Fruit fly (Drosophila melanogaster) whole organism, wandering third instar larva: ENCODE data around the gene CG7300.

ENCODE experiments used
- Abd-B ChIP-seq: fragments of >200 bp; optimal IDR thresholded peaks from 2 replicates; lab custom pipeline; 2017; ENCODE audit warnings: missing biosample characterization, missing genetic modification characterization
- CG32264 ChIP-seq: fragments of 200-800 bp; sonication (Bioruptor generic); optimal IDR thresholded peaks from 2 replicates; lab custom pipeline; 2016; ENCODE audit warnings: missing biosample characterization, missing genetic modification characterization
- CG9705 ChIP-seq: fragments of 200-800 bp; sonication (Bioruptor generic); optimal IDR thresholded peaks from 2 replicates; lab custom pipeline; 2018; ENCODE audit warnings: missing biosample characterization, mild to moderate bottlenecking, missing genetic modification characterization
- Dfd ChIP-seq: fragments of >200 bp; optimal IDR thresholded peaks from 2 replicates; lab custom pipeline; 2017; ENCODE audit warnings: missing biosample characterization, missing genetic modification characterization
- Dif ChIP-seq: fragments of 200-275, 200-300 bp; sonication (Bioruptor generic); optimal IDR thresholded peaks from 2 replicates; lab custom pipeline; 2018; ENCODE audit warnings: missing biosample characterization, missing genetic modification characterization; ENCODE audit not compliant: partially characterized antibody
- GATAd ChIP-seq: sonication (Bioruptor generic); optimal IDR thresholded peaks from 2 replicates; lab custom pipeline; 2016; ENCODE audit warnings: missing biosample characterization, missing genetic modification characterization
- HLH106 ChIP-seq: fragments of 200-800 bp; optimal IDR thresholded peaks from 3 replicates; lab custom pipeline; 2019; ENCODE audit warnings: missing biosample characterization, mild to moderate bottlenecking, missing genetic modification characterization, moderate library complexity
- Hr83 ChIP-seq: fragments of 200-300 bp; sonication (Bioruptor generic); optimal IDR thresholded peaks from 2 replicates; lab custom pipeline; 2016; ENCODE audit warnings: missing biosample characterization, mild to moderate bottlenecking, missing genetic modification characterization, moderate library complexity; ENCODE audit not compliant: poor library complexity, severe bottlenecking
- Myc ChIP-seq: fragments of >200 bp; optimal IDR thresholded peaks from 2 replicates; lab custom pipeline; 2017
- N ChIP-seq: fragments of >200 bp; optimal IDR thresholded peaks from 2 replicates; lab custom pipeline; 2018; ENCODE audit warnings: missing biosample characterization, missing external identifiers, missing genetic modification characterization
- OdsH ChIP-seq: fragments of 200-800 bp; sonication (Bioruptor generic); optimal IDR thresholded peaks from 2 replicates; lab custom pipeline; 2016; ENCODE audit warnings: missing biosample characterization, mild to moderate bottlenecking, missing genetic modification characterization
- Rel ChIP-seq, 2 experiments: fragments of 200-800 bp; sonication (Bioruptor generic) in 1 of 2; optimal IDR thresholded peaks; 2 replicates in 1 of 2; 3 replicates in 1 of 2; lab custom pipeline; 2016 to 2019; ENCODE audit warnings: mild to moderate bottlenecking in 2 of 2, missing biosample characterization in 2 of 2, missing genetic modification characterization in 2 of 2, moderate library complexity in 1 of 2
- Vsx2 ChIP-seq: fragments of 200-300, 225-300 bp; sonication (Bioruptor generic); optimal IDR thresholded peaks from 2 replicates; lab custom pipeline; 2018; ENCODE audit warnings: missing biosample characterization, missing genetic modification characterization; ENCODE audit not compliant: partially characterized antibody
- br ChIP-seq: fragments of 200-800 bp; sonication (Bioruptor generic); optimal IDR thresholded peaks from 2 replicates; lab custom pipeline; 2016; ENCODE audit warnings: missing biosample characterization, missing genetic modification characterization
- brk ChIP-seq: fragments of 200-800 bp; sonication (Bioruptor generic); optimal IDR thresholded peaks from 2 replicates; lab custom pipeline; 2016; ENCODE audit warnings: missing biosample characterization, mild to moderate bottlenecking, missing genetic modification characterization
- dl ChIP-seq, 2 experiments: fragments of 175-275, 200-275 bp in 1 of 2; fragments of 200-275 bp in 1 of 2; sonication (Bioruptor generic); optimal IDR thresholded peaks; lab custom pipeline; 2018; ENCODE audit warnings: mild to moderate bottlenecking in 2 of 2, missing biosample characterization in 2 of 2, missing genetic modification characterization in 2 of 2, moderate library complexity in 2 of 2; ENCODE audit not compliant: partially characterized antibody in 2 of 2, insufficient read depth in 1 of 2
- ey ChIP-seq: fragments of 200-800 bp; sonication (Bioruptor generic); optimal IDR thresholded peaks from 2 replicates; lab custom pipeline; 2016; ENCODE audit warnings: missing biosample characterization, missing genetic modification characterization
- foxo ChIP-seq, 2 experiments: fragments of 200-800 bp; sonication (Bioruptor generic); optimal IDR thresholded peaks; 2 replicates in 1 of 2; 3 replicates in 1 of 2; lab custom pipeline; 2016 to 2017; ENCODE audit warnings: missing biosample characterization in 2 of 2, missing genetic modification characterization in 2 of 2
- fru ChIP-seq: fragments of 200-800 bp; sonication (Bioruptor generic); optimal IDR thresholded peaks from 3 replicates; lab custom pipeline; 2016; ENCODE audit warnings: missing biosample characterization, mild to moderate bottlenecking, missing genetic modification characterization
- h ChIP-seq: fragments of 200-800 bp; sonication (Bioruptor generic); optimal IDR thresholded peaks from 3 replicates; lab custom pipeline; 2016; ENCODE audit warnings: missing biosample characterization, mild to moderate bottlenecking, missing genetic modification characterization
- lola ChIP-seq: fragments of >200 bp; optimal IDR thresholded peaks from 2 replicates; lab custom pipeline; 2017; ENCODE audit warnings: missing biosample characterization, missing genetic modification characterization
- psq ChIP-seq: fragments of 200-800 bp; sonication (Bioruptor generic); optimal IDR thresholded peaks from 3 replicates; lab custom pipeline; 2017; ENCODE audit warnings: missing biosample characterization, mild to moderate bottlenecking, missing genetic modification characterization, moderate library complexity
- rgr ChIP-seq: fragments of 200-800 bp; sonication (Bioruptor generic); optimal IDR thresholded peaks from 3 replicates; lab custom pipeline; 2016; ENCODE audit warnings: missing biosample characterization, mild to moderate bottlenecking, missing genetic modification characterization
- sage ChIP-seq: fragments of 200-800 bp; sonication (Bioruptor generic); optimal IDR thresholded peaks from 2 replicates; lab custom pipeline; 2016; ENCODE audit warnings: missing biosample characterization, mild to moderate bottlenecking, missing genetic modification characterization
- sv ChIP-seq: fragments of 200-800 bp; sonication (Bioruptor generic); optimal IDR thresholded peaks from 3 replicates; lab custom pipeline; 2016; ENCODE audit warnings: missing biosample characterization, missing genetic modification characterization
- tai ChIP-seq: sonication (Bioruptor generic); optimal IDR thresholded peaks from 2 replicates; lab custom pipeline; 2016; ENCODE audit warnings: missing biosample characterization, missing genetic modification characterization
- usp ChIP-seq: fragments of >200 bp; optimal IDR thresholded peaks from 2 replicates; lab custom pipeline; 2017; ENCODE audit warnings: missing biosample characterization, missing genetic modification characterization

CG7300 gene

DNA sequence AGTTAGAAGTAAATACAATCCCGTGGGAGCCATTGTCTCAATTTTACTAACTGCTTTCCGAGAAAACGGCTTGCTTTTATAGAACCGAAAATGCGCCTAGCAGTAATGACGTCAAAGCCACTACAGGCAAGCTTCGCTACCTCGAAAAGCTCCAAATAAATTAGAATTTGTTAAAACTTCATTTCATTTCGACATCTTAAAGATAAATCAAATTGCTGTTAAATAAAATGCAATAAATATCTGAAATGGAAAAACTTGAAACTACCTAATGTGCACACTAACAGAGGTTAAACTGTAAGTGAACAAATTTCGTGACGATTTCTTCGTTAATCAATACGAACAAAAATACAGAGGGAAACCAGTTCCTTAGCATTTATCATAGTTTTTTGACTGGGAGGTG, at the start of gene CG7300:
TSS of gene CG7300 (minus strand) at position 52 of the 400 bp plus-strand sequence.
- TF ChIP-seq sv (GFP tag; lab: Kevin White, UChicago), result peak; percentile 8
- TF ChIP-seq brk (GFP tag; lab: Kevin White, UChicago), result no peak
- TF ChIP-seq OdsH (GFP tag; lab: Kevin White, UChicago), result no peak
- no peak for TF ChIP-seq CG32264 (GFP tag; lab: Kevin White, UChicago)
- no peak for TF ChIP-seq Myc (lab: Kevin White, UChicago)
- peak; percentile 13 for TF ChIP-seq h (GFP tag; lab: Kevin White, UChicago)
- TF ChIP-seq HLH106 (tag; lab: Kevin White, UChicago), result no peak
- TF ChIP-seq, all 38 proteins: peak for 2

DNA sequence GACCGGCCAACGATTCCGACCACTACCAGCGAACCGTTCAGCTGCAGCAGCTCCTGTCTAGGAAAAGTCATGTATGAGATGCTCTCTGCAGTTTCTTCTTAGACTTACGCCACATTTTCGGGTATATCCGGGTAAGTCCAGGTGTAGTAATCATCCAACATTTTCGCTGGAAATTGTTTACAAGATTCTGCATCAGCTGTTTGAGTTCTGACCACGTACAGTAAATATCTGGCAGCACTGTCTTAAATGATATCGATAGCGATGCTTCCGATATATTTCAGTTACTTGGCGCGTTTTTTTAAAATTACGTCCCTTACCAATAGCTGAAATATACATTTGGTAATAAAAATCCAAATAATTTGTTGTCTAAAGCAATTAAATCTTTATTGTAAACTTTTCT, 45.9 kb upstream of the CG7300 start, which contains the start of gene CG6729:
TSS of gene CG6729 (minus strand) at position 222 of the 400 bp plus-strand sequence.
- no peak for TF ChIP-seq lola (GFP tag; lab: Kevin White, UChicago)
- no peak for TF ChIP-seq rgr (GFP tag; lab: Kevin White, UChicago)
- no peak for TF ChIP-seq OdsH (GFP tag; lab: Kevin White, UChicago)
- TF ChIP-seq h (GFP tag; lab: Kevin White, UChicago), result no peak
- TF ChIP-seq tai (GFP tag; lab: Kevin White, UChicago), result no peak
- TF ChIP-seq usp, result no peak
- no peak for TF ChIP-seq Myc (lab: Kevin White, UChicago)
- TF ChIP-seq Abd-B (GFP tag; lab: Kevin White, UChicago), result no peak

DNA sequence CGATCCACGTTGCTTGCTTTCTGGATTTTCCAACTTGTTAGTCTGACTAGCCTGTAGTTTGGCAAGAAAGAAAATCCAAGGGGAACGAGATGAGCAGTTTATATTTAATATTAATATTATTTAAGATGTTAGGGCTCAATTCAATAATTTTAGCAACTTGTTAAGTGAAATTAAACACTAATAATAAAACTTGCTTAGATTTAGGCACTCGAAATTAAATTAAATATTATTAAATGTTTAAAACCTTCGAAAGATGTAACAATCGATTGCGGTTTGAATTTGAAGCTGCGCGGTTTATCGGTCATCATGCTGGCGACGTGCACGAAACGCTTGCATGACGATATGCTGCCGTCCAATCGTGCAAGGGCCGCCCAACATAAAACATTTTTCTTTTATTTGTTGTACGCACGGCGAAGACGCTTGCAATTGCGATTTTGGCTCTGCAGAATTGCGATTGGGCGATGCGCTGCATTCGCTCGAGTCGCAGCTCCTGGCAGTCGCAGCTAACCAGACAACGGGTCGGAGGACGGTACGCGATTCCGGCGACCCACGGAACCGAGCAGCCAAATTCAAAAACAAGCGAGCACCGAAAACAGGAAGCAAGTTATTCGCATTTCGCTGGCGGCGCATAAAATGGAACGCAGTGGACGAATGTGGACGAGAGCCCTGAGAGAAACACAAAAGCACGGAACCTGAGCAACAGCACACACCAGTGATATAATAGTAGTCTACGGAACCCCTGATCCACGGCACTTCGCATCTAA, 39.3 kb upstream of the CG7300 start, which contains the start of the genes Vha16-5 and CG12299:
TSS of gene Vha16-5 (minus strand) at position 51 of the 764 bp plus-strand sequence.
TSS of gene CG12299 (plus strand) at position 353 of the 764 bp plus-strand sequence.
- TF ChIP-seq CG32264 (GFP tag; lab: Kevin White, UChicago), result peak; percentile 26
- TF ChIP-seq Vsx2 (GFP tag; lab: Kevin White, UChicago), result peak; percentile 100
- TF ChIP-seq sv (GFP tag; lab: Kevin White, UChicago), result peak; percentile 87
- TF ChIP-seq dl (GFP tag; optimal IDR thresholded peaks at IDR 0.05; lab: Kevin White, UChicago; ENCODE audit: insufficient read depth in 1 of 2, partially characterized antibody in 2 of 2), result peak; percentile 98 to 100
- peak; percentile 61 for TF ChIP-seq OdsH (GFP tag; lab: Kevin White, UChicago)
- TF ChIP-seq HLH106 (tag; lab: Kevin White, UChicago), result no peak
- TF ChIP-seq br (GFP tag; lab: Kevin White, UChicago), result peak; percentile 67
- TF ChIP-seq tai (GFP tag; lab: Kevin White, UChicago), result no peak
- peak; percentile 67 for TF ChIP-seq ey
- TF ChIP-seq h (GFP tag; lab: Kevin White, UChicago), result no peak
- peak; percentile 91 for TF ChIP-seq Hr83 (GFP tag; lab: Kevin White, UChicago)
- peak; percentile 41 for TF ChIP-seq psq
- peak; percentile 100 for TF ChIP-seq Dif (GFP tag; lab: Kevin White, UChicago)
- no peak for TF ChIP-seq fru (GFP tag; lab: Kevin White, UChicago)
- TF ChIP-seq rgr (GFP tag; lab: Kevin White, UChicago), result peak; percentile 73
- TF ChIP-seq GATAd, result peak; percentile 75
- TF ChIP-seq brk (GFP tag; lab: Kevin White, UChicago), result no peak

- TF ChIP-seq N, result peak; percentile 81
- no peak for TF ChIP-seq Vsx2 (GFP tag; lab: Kevin White, UChicago)
- TF ChIP-seq, all 38 proteins: peak for 1
These were observed 38.1 kb upstream of the CG7300 start, which contains the start of gene Nup107 for dm6 chr2L:10735923-10736322. Nup107 (minus strand) TSS chr2L:10736071.

DNA sequence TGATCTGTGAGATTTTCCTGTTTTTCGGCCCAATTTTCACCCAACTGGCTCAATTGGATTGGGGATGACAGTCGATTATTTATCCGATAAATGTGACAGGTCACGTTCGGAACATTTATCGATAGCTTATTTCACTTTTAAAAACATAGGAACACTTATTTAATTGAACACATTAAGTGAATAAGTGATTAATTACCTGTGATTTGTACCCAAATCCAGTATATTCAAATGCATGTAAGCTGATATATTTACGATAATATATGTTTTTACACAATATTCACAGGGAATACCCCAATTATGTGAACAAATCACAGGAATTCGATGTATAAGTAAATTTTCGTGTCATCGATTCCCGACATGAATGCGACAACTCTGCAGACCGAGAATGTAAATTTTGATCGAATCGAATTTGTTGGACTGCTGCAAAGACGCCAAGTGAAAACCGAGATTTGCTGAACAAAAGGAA, 34.5 kb upstream of the CG7300 start, which contains the start of the genes EMC3 and Dpy-30L1:
TSS of gene EMC3 (minus strand) at position 81 of the 466 bp plus-strand sequence.
TSS of gene Dpy-30L1 (plus strand) at position 311 of the 466 bp plus-strand sequence.
- TF ChIP-seq ey (peak; percentile 55), lola (GFP tag; lab: Kevin White, UChicago) (no peak), GATAd (peak; percentile 15), tai (GFP tag; lab: Kevin White, UChicago) (no peak), Dif (GFP tag; lab: Kevin White, UChicago) (no peak), sage (GFP tag; lab: Kevin White, UChicago) (no peak), CG32264 (GFP tag; lab: Kevin White, UChicago) (no peak), Dfd (no peak), OdsH (GFP tag; lab: Kevin White, UChicago) (peak; percentile 37), psq (peak; percentile 30), CG9705 (GFP tag; lab: Kevin White, UChicago) (peak; percentile 30), h (GFP tag; lab: Kevin White, UChicago) (peak; percentile 65), fru (GFP tag; lab: Kevin White, UChicago) (peak; percentile 32), br (GFP tag; lab: Kevin White, UChicago) (peak; percentile 21), HLH106 (tag; lab: Kevin White, UChicago) (peak; percentile 58), Rel (GFP tag; optimal IDR thresholded peaks at IDR 0.05; lab: Kevin White, UChicago) (no peak), Rel (tag; optimal IDR thresholded peaks at IDR 0.05; lab: Kevin White, UChicago) (peak; percentile 75), N (no peak), foxo (GFP tag; optimal IDR thresholded peaks at IDR 0.05; lab: Kevin White, UChicago) (no peak)
